Worm (Caenorhabditis elegans) whole organism, L2 larva: ENCODE results near the gene slc-17.5.

Experiments used
- C34F6.9 ChIP-seq: fragments of 150-350 bp; optimal IDR thresholded peaks from 2 replicates; lab custom pipeline; 2014; ENCODE audit warnings: missing biosample characterization, missing genetic modification characterization
- F13H6.1 ChIP-seq: sonication (generic microtip); optimal IDR thresholded peaks from 2 replicates; lab custom pipeline; 2016; ENCODE audit warnings: missing genetic modification characterization, missing compliant biosample characterization
- R02D3.7 ChIP-seq: fragments of 150-350 bp; optimal IDR thresholded peaks from 2 replicates; lab custom pipeline; 2014; ENCODE audit warnings: missing biosample characterization, missing genetic modification characterization
- Y55F3AM.14 ChIP-seq: fragments of 200-800 bp; sonication (Bioruptor generic); optimal IDR thresholded peaks from 2 replicates; lab custom pipeline; 2018; ENCODE audit warnings: mild to moderate bottlenecking, missing genetic modification characterization, missing compliant biosample characterization
- ZK546.5 ChIP-seq: sonication (generic microtip); optimal IDR thresholded peaks from 2 replicates; lab custom pipeline; 2017; ENCODE audit warnings: missing biosample characterization, missing genetic modification characterization
- alr-1 ChIP-seq: fragments of 150-350 bp; optimal IDR thresholded peaks from 2 replicates; lab custom pipeline; 2014; ENCODE audit warnings: missing biosample characterization, missing genetic modification characterization
- aly-2 ChIP-seq: fragments of 150-350 bp; optimal IDR thresholded peaks from 2 replicates; lab custom pipeline; 2014; ENCODE audit warnings: missing biosample characterization, missing genetic modification characterization
- ama-1 ChIP-seq: fragments of 150-350 bp; optimal IDR thresholded peaks from 2 replicates; lab custom pipeline; 2018; ENCODE audit warnings: inconsistent platforms
- blmp-1 ChIP-seq: sonication (generic microtip); optimal IDR thresholded peaks from 2 replicates; lab custom pipeline; 2017; ENCODE audit warnings: missing genetic modification characterization, mild to moderate bottlenecking, missing compliant biosample characterization, antibody characterized with exemption, moderate library complexity; ENCODE audit not compliant: insufficient read depth
- ceh-16 ChIP-seq: fragments of 150-350 bp; optimal IDR thresholded peaks from 2 replicates; lab custom pipeline; 2014; ENCODE audit warnings: missing biosample characterization, missing genetic modification characterization
- ceh-82 ChIP-seq: fragments of 150-350 bp; optimal IDR thresholded peaks from 2 replicates; lab custom pipeline; 2014; ENCODE audit warnings: missing biosample characterization, missing genetic modification characterization
- crh-2 ChIP-seq: sonication (generic microtip); optimal IDR thresholded peaks from 2 replicates; lab custom pipeline; 2017; ENCODE audit warnings: missing biosample characterization, missing genetic modification characterization
- dmd-4 ChIP-seq: sonication (generic microtip); optimal IDR thresholded peaks from 2 replicates; lab custom pipeline; 2017; ENCODE audit warnings: missing biosample characterization, missing genetic modification characterization
- egl-27 ChIP-seq: sonication (generic microtip); optimal IDR thresholded peaks from 3 replicates; lab custom pipeline; 2017; ENCODE audit warnings: missing biosample characterization, missing genetic modification reagents, missing genetic modification characterization
- elt-1 ChIP-seq: fragments of 150-350 bp; optimal IDR thresholded peaks from 2 replicates; lab custom pipeline; 2014; ENCODE audit warnings: missing biosample characterization, missing genetic modification characterization
- elt-3 ChIP-seq: sonication (generic microtip); optimal IDR thresholded peaks from 2 replicates; lab custom pipeline; 2017; ENCODE audit warnings: missing biosample characterization, missing genetic modification characterization
- fos-1 ChIP-seq: fragments of 150-350 bp; optimal IDR thresholded peaks from 2 replicates; lab custom pipeline; 2014; ENCODE audit warnings: missing biosample characterization, missing genetic modification characterization
- gmeb-1 ChIP-seq: fragments of 150-350 bp; optimal IDR thresholded peaks from 2 replicates; lab custom pipeline; 2014; ENCODE audit warnings: missing biosample characterization, missing genetic modification characterization
- lin-11 ChIP-seq: fragments of 150-350 bp; sonication (generic microtip); optimal IDR thresholded peaks from 2 replicates; lab custom pipeline; 2014; ENCODE audit warnings: missing biosample characterization, missing genetic modification characterization, inconsistent platforms, mixed read lengths
- lin-13 ChIP-seq: fragments of 150-350 bp; optimal IDR thresholded peaks from 2 replicates; lab custom pipeline; 2014; ENCODE audit warnings: missing biosample characterization, missing genetic modification reagents, missing genetic modification characterization
- lin-39 ChIP-seq: fragments of 150-350 bp; optimal IDR thresholded peaks from 2 replicates; lab custom pipeline; 2014; ENCODE audit warnings: missing biosample characterization, missing genetic modification reagents, missing genetic modification characterization
- lsy-2 ChIP-seq, 2 experiments: fragments of 150-350 bp in 1 of 2; sonication (generic microtip) in 1 of 2; optimal IDR thresholded peaks; 2 replicates each; lab custom pipeline; 2014 to 2017; ENCODE audit warnings: missing biosample characterization in 2 of 2, missing genetic modification characterization in 2 of 2
- mab-5 ChIP-seq: fragments of 150-350 bp; optimal IDR thresholded peaks from 2 replicates; lab custom pipeline; 2014; ENCODE audit warnings: missing biosample characterization, missing genetic modification characterization
- mbf-1 ChIP-seq: sonication (generic microtip); optimal IDR thresholded peaks from 2 replicates; lab custom pipeline; 2017; ENCODE audit warnings: missing biosample characterization, missing genetic modification characterization
- mdl-1 ChIP-seq, 2 experiments: fragments of 150-350 bp in 1 of 2; sonication (generic microtip) in 1 of 2; optimal IDR thresholded peaks; 2 replicates each; lab custom pipeline; 2017; ENCODE audit warnings: missing biosample characterization in 2 of 2, missing genetic modification characterization in 2 of 2
- nhr-10 ChIP-seq: sonication (generic microtip); optimal IDR thresholded peaks from 2 replicates; lab custom pipeline; 2017; ENCODE audit warnings: missing biosample characterization, missing genetic modification characterization
- nhr-11 ChIP-seq: fragments of 150-350 bp; optimal IDR thresholded peaks from 2 replicates; lab custom pipeline; 2014; ENCODE audit warnings: missing biosample characterization, missing genetic modification characterization
- nhr-12 ChIP-seq: fragments of 150-350 bp; optimal IDR thresholded peaks from 2 replicates; lab custom pipeline; 2014; ENCODE audit warnings: missing biosample characterization, missing genetic modification characterization
- nhr-129 ChIP-seq: fragments of 150-350 bp; optimal IDR thresholded peaks from 2 replicates; lab custom pipeline; 2014; ENCODE audit warnings: missing biosample characterization, missing genetic modification characterization
- nhr-21 ChIP-seq: fragments of 150-350 bp; optimal IDR thresholded peaks from 2 replicates; lab custom pipeline; 2014; ENCODE audit warnings: missing biosample characterization, missing genetic modification characterization
- nhr-23 ChIP-seq: fragments of 150-350 bp; optimal IDR thresholded peaks from 2 replicates; lab custom pipeline; 2014; ENCODE audit warnings: missing biosample characterization, missing genetic modification reagents, missing genetic modification characterization
- nhr-237 ChIP-seq: fragments of 150-350 bp; optimal IDR thresholded peaks from 2 replicates; lab custom pipeline; 2014; ENCODE audit warnings: missing biosample characterization, missing genetic modification characterization
- nhr-25 ChIP-seq: fragments of 150-350 bp; sonication (generic microtip); optimal IDR thresholded peaks from 3 replicates; lab custom pipeline; 2014; ENCODE audit warnings: missing biosample characterization, missing genetic modification characterization
- nhr-6 ChIP-seq: fragments of 150-350 bp; optimal IDR thresholded peaks from 2 replicates; lab custom pipeline; 2014; ENCODE audit warnings: missing biosample characterization, missing genetic modification characterization
- nhr-77 ChIP-seq: fragments of 150-350 bp; optimal IDR thresholded peaks from 2 replicates; lab custom pipeline; 2014; ENCODE audit warnings: missing biosample characterization, missing genetic modification characterization
- peb-1 ChIP-seq: fragments of 150-350 bp; optimal IDR thresholded peaks from 2 replicates; lab custom pipeline; 2014; ENCODE audit warnings: missing biosample characterization, missing genetic modification characterization
- sem-4 ChIP-seq: fragments of 150-350 bp; optimal IDR thresholded peaks from 2 replicates; lab custom pipeline; 2014; ENCODE audit warnings: missing biosample characterization, missing genetic modification reagents, missing genetic modification characterization
- skn-1 ChIP-seq: sonication (generic microtip); optimal IDR thresholded peaks from 2 replicates; lab custom pipeline; 2017; ENCODE audit warnings: missing biosample characterization, missing genetic modification characterization
- sma-3 ChIP-seq: sonication (generic microtip); optimal IDR thresholded peaks from 2 replicates; lab custom pipeline; 2016; ENCODE audit warnings: missing genetic modification reagents, missing genetic modification characterization, missing compliant biosample characterization
- sma-9 ChIP-seq, 2 experiments: fragments of 150-350 bp in 1 of 2; sonication (generic microtip) in 1 of 2; optimal IDR thresholded peaks; 2 replicates each; lab custom pipeline; 2014 to 2016; ENCODE audit warnings: missing genetic modification characterization in 2 of 2, mild to moderate bottlenecking in 1 of 2, missing biosample characterization in 1 of 2, missing compliant biosample characterization in 1 of 2, missing genetic modification reagents in 1 of 2, moderate library complexity in 1 of 2
- snpc-4 ChIP-seq: fragments of 150-350 bp; optimal IDR thresholded peaks from 2 replicates; lab custom pipeline; 2014; ENCODE audit warnings: missing biosample characterization, missing genetic modification characterization
- unc-39 ChIP-seq: fragments of 150-350 bp; optimal IDR thresholded peaks from 2 replicates; lab custom pipeline; 2014; ENCODE audit warnings: missing biosample characterization, missing genetic modification characterization
- unc-55 ChIP-seq: fragments of 150-350 bp; sonication (generic microtip); optimal IDR thresholded peaks from 3 replicates; lab custom pipeline; 2014; ENCODE audit warnings: missing biosample characterization, missing genetic modification reagents, missing genetic modification characterization
- unc-62 ChIP-seq: fragments of 150-350 bp; optimal IDR thresholded peaks from 2 replicates; lab custom pipeline; 2014; ENCODE audit warnings: missing biosample characterization, missing genetic modification reagents, missing genetic modification characterization
- zag-1 ChIP-seq: fragments of 150-350 bp; optimal IDR thresholded peaks from 2 replicates; lab custom pipeline; 2014; ENCODE audit warnings: missing biosample characterization, missing genetic modification characterization
- ztf-1 ChIP-seq: fragments of 200-800 bp; sonication (Bioruptor generic); conservative IDR thresholded peaks from 2 replicates; pipeline ENCODE4 v1.3.6; 2022; ENCODE audit warnings: missing genetic modification characterization, missing compliant biosample characterization
- ztf-11 ChIP-seq: sonication (generic microtip); optimal IDR thresholded peaks from 2 replicates; lab custom pipeline; 2017; ENCODE audit warnings: missing biosample characterization, missing genetic modification characterization
- ztf-4 ChIP-seq: fragments of 150-350 bp; optimal IDR thresholded peaks from 2 replicates; lab custom pipeline; 2014; ENCODE audit warnings: missing biosample characterization, missing genetic modification characterization

The slc-17.5 gene

ce11 chrV:8247311-8248105, 37.2 kb downstream of the slc-17.5 start:
- TF ChIP-seq aly-2 (tag; lab: Kevin White, UChicago) = no peak
- TF ChIP-seq ceh-82 (tag; lab: Kevin White, UChicago) = no peak
- no peak for TF ChIP-seq unc-39 (tag; lab: Kevin White, UChicago)
- peak; percentile 46 to 56 for TF ChIP-seq lsy-2 (tag; optimal IDR thresholded peaks at IDR 0.05; lab: Kevin White, UChicago)
- no peak for TF ChIP-seq lin-11 (tag; lab: Kevin White, UChicago)
- no peak for TF ChIP-seq Y55F3AM.14 (GFP tag; lab: Kevin White, UChicago)
- TF ChIP-seq ZK546.5 = no peak
- TF ChIP-seq ceh-16 (tag; lab: Kevin White, UChicago) = peak; percentile 2
- peak; percentile 84 for TF ChIP-seq gmeb-1 (tag; lab: Kevin White, UChicago)
- TF ChIP-seq sem-4 = peak; percentile 37
- no peak for TF ChIP-seq nhr-23
- no peak for TF ChIP-seq lin-39 (tag; lab: Kevin White, UChicago)
- peak; percentile 61 for TF ChIP-seq nhr-25 (tag; lab: Kevin White, UChicago)
- TF ChIP-seq dmd-4 (tag; lab: Kevin White, UChicago) = no peak
- peak; percentile 98 for TF ChIP-seq snpc-4
- TF ChIP-seq nhr-12 (tag; lab: Kevin White, UChicago) = no peak
- no peak for TF ChIP-seq nhr-11
- peak; percentile 3 for TF ChIP-seq nhr-77 (tag; lab: Kevin White, UChicago)
- TF ChIP-seq lin-13 = peak; percentile 65
- TF ChIP-seq sma-9 (GFP tag; optimal IDR thresholded peaks at IDR 0.05; lab: Kevin White, UChicago) = peak; percentile 85
- no peak for TF ChIP-seq sma-9 (tag; optimal IDR thresholded peaks at IDR 0.05; lab: Kevin White, UChicago)
- no peak for TF ChIP-seq nhr-10
- no peak for TF ChIP-seq peb-1 (tag; lab: Kevin White, UChicago)
- peak; percentile 51 for TF ChIP-seq nhr-129 (tag; lab: Kevin White, UChicago)
- TF ChIP-seq ztf-4 (tag; lab: Kevin White, UChicago) = peak; percentile 42
- TF ChIP-seq fos-1 (tag; lab: Kevin White, UChicago) = peak; percentile 82
- no peak for TF ChIP-seq zag-1
- peak; percentile 78 for TF ChIP-seq crh-2 (tag; lab: Kevin White, UChicago)
- no peak for TF ChIP-seq ztf-1 (GFP tag; lab: Robert Waterston, UW)
- TF ChIP-seq nhr-6 (tag; lab: Kevin White, UChicago) = no peak
- TF ChIP-seq F13H6.1 = peak; percentile 68
- TF ChIP-seq blmp-1 (tag; lab: Kevin White, UChicago) = no peak
- peak; percentile 61 for TF ChIP-seq egl-27 (tag; lab: Kevin White, UChicago)
- TF ChIP-seq sma-3 = peak; percentile 92
- TF ChIP-seq unc-55 (GFP tag; lab: Kevin White, UChicago) = peak; percentile 10
- peak; percentile 17 to 42 for TF ChIP-seq mdl-1 (tag; optimal IDR thresholded peaks at IDR 0.05; lab: Kevin White, UChicago)
- TF ChIP-seq skn-1 = no peak
- TF ChIP-seq ztf-11 (tag; lab: Kevin White, UChicago) = no peak
- TF ChIP-seq elt-3 (tag; lab: Kevin White, UChicago) = no peak
- no peak for TF ChIP-seq R02D3.7 (tag; lab: Kevin White, UChicago)
- peak; percentile 3 for TF ChIP-seq unc-62
- TF ChIP-seq nhr-237 = peak; percentile 30
- TF ChIP-seq alr-1 (tag; lab: Kevin White, UChicago) = no peak
- TF ChIP-seq mab-5 (tag; lab: Kevin White, UChicago) = peak; percentile 19
- peak; percentile 97 for TF ChIP-seq ama-1
- no peak for TF ChIP-seq mbf-1 (tag; lab: Kevin White, UChicago)
- no peak for TF ChIP-seq elt-1
- TF ChIP-seq C34F6.9 (tag; lab: Kevin White, UChicago) = peak; percentile 23
- TF ChIP-seq nhr-21 = peak; percentile 77
